Worm (Caenorhabditis elegans) whole organism, early embryonic: ENCODE results near the gene ZK6.8.

Experiments used
- B0310.2 ChIP-seq: sonication (generic microtip); optimal IDR thresholded peaks from 2 replicates; lab custom pipeline; 2016; ENCODE audit warnings: mild to moderate bottlenecking, missing genetic modification characterization, missing compliant biosample characterization
- F13C5.2 ChIP-seq: sonication (generic microtip); optimal IDR thresholded peaks from 2 replicates; lab custom pipeline; 2017; ENCODE audit warnings: mild to moderate bottlenecking, missing genetic modification characterization, inconsistent platforms, missing compliant biosample characterization
- aly-1 ChIP-seq: sonication (generic microtip); optimal IDR thresholded peaks from 2 replicates; lab custom pipeline; 2016; ENCODE audit warnings: missing genetic modification characterization, missing compliant biosample characterization
- ama-1 ChIP-seq: fragments of 150-350 bp; optimal IDR thresholded peaks from 2 replicates; lab custom pipeline; 2014
- ceh-13 ChIP-seq: fragments of 200-800 bp; sonication (Bioruptor generic); optimal IDR thresholded peaks from 2 replicates; lab custom pipeline; 2018; ENCODE audit warnings: mild to moderate bottlenecking, missing genetic modification characterization, missing compliant biosample characterization
- ceh-36 ChIP-seq: sonication (generic microtip); optimal IDR thresholded peaks from 2 replicates; lab custom pipeline; 2016; ENCODE audit warnings: missing genetic modification characterization, inconsistent platforms, missing compliant biosample characterization
- ets-7 ChIP-seq: sonication (generic microtip); optimal IDR thresholded peaks from 2 replicates; lab custom pipeline; 2016; ENCODE audit warnings: missing genotype, missing genetic modification characterization, missing compliant biosample characterization
- flt-1 ChIP-seq: fragments of 200-800 bp; sonication (Bioruptor generic); IDR thresholded peaks from 2 replicates; pipeline ENCODE4 v1.3.6; 2022; ENCODE audit warnings: missing genetic modification characterization, missing compliant biosample characterization
- hmbx-1 ChIP-seq: sonication (generic microtip); optimal IDR thresholded peaks from 2 replicates; lab custom pipeline; 2016; ENCODE audit warnings: mild to moderate bottlenecking, missing genetic modification characterization, missing compliant biosample characterization
- hmg-4 ChIP-seq: fragments of 200-800 bp; sonication (Bioruptor generic); optimal IDR thresholded peaks from 2 replicates; lab custom pipeline; 2018; ENCODE audit warnings: mild to moderate bottlenecking, missing genetic modification characterization, missing compliant biosample characterization
- hnd-1 ChIP-seq: sonication (generic microtip); optimal IDR thresholded peaks from 2 replicates; lab custom pipeline; 2016; ENCODE audit warnings: missing genetic modification characterization, missing compliant biosample characterization
- pes-1 ChIP-seq: fragments of 200-800 bp; sonication (Bioruptor generic); IDR thresholded peaks from 2 replicates; pipeline ENCODE4 v1.3.6; 2022; ENCODE audit warnings: missing genetic modification reagents, missing genetic modification characterization, missing compliant biosample characterization
- scrt-1 ChIP-seq: fragments of 200-800 bp; sonication (Bioruptor generic); IDR thresholded peaks from 2 replicates; pipeline ENCODE4 v1.3.6; 2022; ENCODE audit warnings: missing genetic modification characterization, missing compliant biosample characterization
- sea-1 ChIP-seq: fragments of 200-800 bp; sonication (Bioruptor generic); conservative IDR thresholded peaks from 2 replicates; pipeline ENCODE4 v1.3.6; 2022; ENCODE audit warnings: missing genetic modification characterization, missing compliant biosample characterization
- tbx-11 ChIP-seq: fragments of 200-800 bp; sonication (Bioruptor generic); IDR thresholded peaks from 2 replicates; pipeline ENCODE4 v1.3.6; 2022; ENCODE audit warnings: missing genetic modification characterization, missing compliant biosample characterization
- tbx-37 ChIP-seq: fragments of 200-800 bp; sonication (Bioruptor generic); conservative IDR thresholded peaks from 2 replicates; pipeline ENCODE4 v1.3.6; 2022; ENCODE audit warnings: missing genetic modification reagents, missing genetic modification characterization, missing compliant biosample characterization
- tra-4 ChIP-seq: sonication (generic microtip); optimal IDR thresholded peaks from 2 replicates; lab custom pipeline; 2017; ENCODE audit warnings: missing genetic modification characterization, missing compliant biosample characterization

ZK6.8 gene

ce11 chrV:346005-346404, 35.7 kb upstream of the ZK6.8 start:
- TF ChIP-seq B0310.2 (tag; lab: Kevin White, UChicago) (no peak), hnd-1 (tag; lab: Kevin White, UChicago) (no peak), tbx-11 (no peak), ceh-13 (GFP tag; lab: Kevin White, UChicago) (no peak), ceh-36 (tag; lab: Kevin White, UChicago) (no peak), aly-1 (tag; lab: Kevin White, UChicago) (no peak), ets-7 (tag; lab: Kevin White, UChicago) (no peak), pes-1 (GFP tag; lab: Robert Waterston, UW) (no peak), hmg-4 (GFP tag; lab: Kevin White, UChicago) (no peak), tra-4 (tag; lab: Kevin White, UChicago) (no peak), F13C5.2 (tag; lab: Kevin White, UChicago) (no peak), tbx-37 (GFP tag; lab: Robert Waterston, UW) (no peak), ama-1 (lab: Kevin White, UChicago) (no peak), flt-1 (GFP tag; lab: Robert Waterston, UW) (no peak), hmbx-1 (tag; lab: Kevin White, UChicago) (no peak), scrt-1 (no peak), sea-1 (GFP tag; lab: Robert Waterston, UW) (no peak)

ce11 chrV:347561-348345, 34.0 kb upstream of the ZK6.8 start:
- TF ChIP-seq hnd-1 (tag; lab: Kevin White, UChicago): no peak
- TF ChIP-seq F13C5.2 (tag; lab: Kevin White, UChicago): no peak
- TF ChIP-seq ceh-36 (tag; lab: Kevin White, UChicago): no peak
- no peak for TF ChIP-seq flt-1 (GFP tag; lab: Robert Waterston, UW)
- no peak for TF ChIP-seq scrt-1
- TF ChIP-seq tbx-11: no peak
- no peak for TF ChIP-seq hmg-4 (GFP tag; lab: Kevin White, UChicago)
- no peak for TF ChIP-seq ceh-13 (GFP tag; lab: Kevin White, UChicago)
- TF ChIP-seq tbx-37 (GFP tag; lab: Robert Waterston, UW): no peak
- TF ChIP-seq sea-1 (GFP tag; lab: Robert Waterston, UW): no peak
- no peak for TF ChIP-seq tra-4 (tag; lab: Kevin White, UChicago)
- no peak for TF ChIP-seq aly-1 (tag; lab: Kevin White, UChicago)
- no peak for TF ChIP-seq ets-7 (tag; lab: Kevin White, UChicago)
- no peak for TF ChIP-seq pes-1 (GFP tag; lab: Robert Waterston, UW)
- no peak for TF ChIP-seq hmbx-1 (tag; lab: Kevin White, UChicago)
- TF ChIP-seq B0310.2 (tag; lab: Kevin White, UChicago): no peak
- no peak for TF ChIP-seq ama-1 (lab: Kevin White, UChicago)

ce11 chrV:349054-349453, 32.7 kb upstream of the ZK6.8 start, which contains the start of gene atg-9:
Gene atg-9, plus strand, starts transcription at chrV:349385.
- no peak for TF ChIP-seq hmbx-1 (tag; lab: Kevin White, UChicago)
- TF ChIP-seq F13C5.2 (tag; lab: Kevin White, UChicago): peak; percentile 36

- TF ChIP-seq hmg-4 (GFP tag; lab: Kevin White, UChicago) (no peak), B0310.2 (tag; lab: Kevin White, UChicago) (no peak)
Observed at ce11 chrV:350822-351221, 30.9 kb upstream of the ZK6.8 start.

DNA sequence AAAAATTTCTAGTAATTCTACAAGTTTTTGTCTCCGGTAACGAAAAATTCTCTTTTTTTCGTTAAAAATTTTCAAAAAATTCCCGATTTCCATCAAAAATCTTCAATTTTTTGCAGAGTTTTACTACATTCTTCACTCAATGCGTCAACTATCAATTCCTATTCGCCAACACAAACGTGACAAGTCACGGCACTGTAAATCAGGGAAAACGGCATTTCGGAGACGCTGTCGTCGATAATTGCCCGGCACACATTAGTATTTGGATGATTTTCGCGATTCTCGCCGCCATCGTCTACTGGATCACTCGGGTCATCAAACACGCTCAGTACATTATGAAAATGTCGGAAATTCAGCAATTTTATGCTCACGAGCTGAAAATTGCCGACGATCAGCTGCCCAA, 29.9 kb upstream of the ZK6.8 start:
- TF ChIP-seq pes-1 (GFP tag; lab: Robert Waterston, UW) (no peak), ama-1 (lab: Kevin White, UChicago) (no peak), flt-1 (GFP tag; lab: Robert Waterston, UW) (no peak), ets-7 (tag; lab: Kevin White, UChicago) (no peak), ceh-36 (tag; lab: Kevin White, UChicago) (no peak), aly-1 (tag; lab: Kevin White, UChicago) (no peak), tbx-11 (no peak), hmg-4 (GFP tag; lab: Kevin White, UChicago) (no peak), hnd-1 (tag; lab: Kevin White, UChicago) (no peak), scrt-1 (no peak), tbx-37 (GFP tag; lab: Robert Waterston, UW) (no peak), B0310.2 (tag; lab: Kevin White, UChicago) (no peak)

ce11 chrV:356959-357702, 24.6 kb upstream of the ZK6.8 start:
- no peak for TF ChIP-seq ets-7 (tag; lab: Kevin White, UChicago)
- TF ChIP-seq hmg-4 (GFP tag; lab: Kevin White, UChicago): no peak
- TF ChIP-seq hnd-1 (tag; lab: Kevin White, UChicago): no peak
- TF ChIP-seq sea-1 (GFP tag; lab: Robert Waterston, UW): no peak
- TF ChIP-seq pes-1 (GFP tag; lab: Robert Waterston, UW): no peak
- no peak for TF ChIP-seq ceh-36 (tag; lab: Kevin White, UChicago)
- TF ChIP-seq flt-1 (GFP tag; lab: Robert Waterston, UW): no peak
- no peak for TF ChIP-seq scrt-1

ce11 chrV:358473-358872, 23.2 kb upstream of the ZK6.8 start:
- TF ChIP-seq ceh-13 (GFP tag; lab: Kevin White, UChicago) (no peak), pes-1 (GFP tag; lab: Robert Waterston, UW) (no peak), aly-1 (tag; lab: Kevin White, UChicago) (no peak), ets-7 (tag; lab: Kevin White, UChicago) (no peak), ceh-36 (tag; lab: Kevin White, UChicago) (no peak), hmg-4 (GFP tag; lab: Kevin White, UChicago) (no peak)
